Fruit fly (Drosophila melanogaster) whole organism, prepupa: ENCODE measurements around the gene Hipk.

Experiments
- Blimp-1 ChIP-seq: fragments of 200-800 bp; sonication (Bioruptor generic); optimal IDR thresholded peaks from 3 replicates; lab custom pipeline; 2017; ENCODE audit warnings: missing biosample characterization, missing genetic modification characterization, mild to moderate bottlenecking, moderate library complexity, missing genetic modification reagents
- CG10669 ChIP-seq: fragments of 200-800 bp; sonication (Bioruptor generic); optimal IDR thresholded peaks from 3 replicates; lab custom pipeline; 2018; ENCODE audit warnings: missing biosample characterization, mild to moderate bottlenecking, missing genetic modification characterization, moderate library complexity
- CG11762 ChIP-seq: fragments of 200-800 bp; sonication (Bioruptor generic); optimal IDR thresholded peaks from 3 replicates; lab custom pipeline; 2016; ENCODE audit warnings: missing biosample characterization, missing genetic modification characterization; ENCODE audit not compliant: insufficient read depth
- CG15336 ChIP-seq: fragments of 200-800 bp; sonication (Bioruptor generic); IDR thresholded peaks from 2 replicates; pipeline ENCODE4 v1.3.6; 2022; ENCODE audit warnings: missing biosample characterization, missing genetic modification characterization
- CG16779 ChIP-seq: fragments of 200-800 bp; sonication (Bioruptor generic); optimal IDR thresholded peaks from 3 replicates; lab custom pipeline; 2017; ENCODE audit warnings: missing biosample characterization, mild to moderate bottlenecking, missing genetic modification characterization
- CG31627 ChIP-seq: fragments of 200-800 bp; sonication (Bioruptor generic); optimal IDR thresholded peaks from 3 replicates; lab custom pipeline; 2016; ENCODE audit warnings: missing biosample characterization, missing genetic modification characterization
- CG32006 ChIP-seq: fragments of 200-800 bp; sonication (Bioruptor generic); optimal IDR thresholded peaks from 3 replicates; lab custom pipeline; 2017; ENCODE audit warnings: missing biosample characterization, mild to moderate bottlenecking, missing genetic modification characterization
- CG34406 ChIP-seq: fragments of 200-800 bp; sonication (Bioruptor generic); optimal IDR thresholded peaks from 3 replicates; lab custom pipeline; 2016; ENCODE audit warnings: missing biosample characterization, missing genetic modification characterization
- CG6276 ChIP-seq: fragments of 200-800 bp; sonication (Bioruptor generic); optimal IDR thresholded peaks from 2 replicates; lab custom pipeline; 2017; ENCODE audit warnings: missing biosample characterization, mild to moderate bottlenecking, missing genetic modification characterization
- CG6792 ChIP-seq: fragments of 200-800 bp; sonication (Bioruptor generic); optimal IDR thresholded peaks from 3 replicates; lab custom pipeline; 2016; ENCODE audit warnings: missing biosample characterization, missing genetic modification characterization
- CG6808 ChIP-seq: fragments of 200-800 bp; sonication (Bioruptor generic); optimal IDR thresholded peaks from 3 replicates; lab custom pipeline; 2017; ENCODE audit warnings: missing biosample characterization, missing genetic modification characterization, mild to moderate bottlenecking, moderate library complexity, missing genetic modification reagents
- CG7368 ChIP-seq: fragments of 200-800 bp; sonication (Bioruptor generic); optimal IDR thresholded peaks from 3 replicates; lab custom pipeline; 2016; ENCODE audit warnings: missing biosample characterization, missing genetic modification characterization
- CG8119 ChIP-seq: fragments of 200-800 bp; sonication (Bioruptor generic); IDR thresholded peaks from 3 replicates; pipeline ENCODE4 v1.3.6; 2022; ENCODE audit warnings: missing biosample characterization, missing genetic modification characterization
- CG8319 ChIP-seq: fragments of 200-800 bp; sonication (Bioruptor generic); optimal IDR thresholded peaks from 3 replicates; lab custom pipeline; 2016; ENCODE audit warnings: missing biosample characterization, missing genetic modification characterization
- CG8632 ChIP-seq: fragments of 200-800 bp; sonication (Bioruptor generic); optimal IDR thresholded peaks from 3 replicates; lab custom pipeline; 2016; ENCODE audit warnings: missing biosample characterization, missing genetic modification characterization
- Eip75B ChIP-seq: fragments of 200-800 bp; sonication (Bioruptor generic); optimal IDR thresholded peaks from 3 replicates; lab custom pipeline; 2016; ENCODE audit warnings: missing biosample characterization, missing genetic modification characterization
- Eip78C ChIP-seq: fragments of 200-800 bp; sonication (Bioruptor generic); peaks from one replicate; lab custom pipeline; 2016; ENCODE audit warnings: missing biosample characterization, missing genetic modification characterization
- Eip93F ChIP-seq: fragments of 200-800 bp; sonication (Bioruptor generic); optimal IDR thresholded peaks from 2 replicates; lab custom pipeline; 2016; ENCODE audit warnings: missing biosample characterization, mild to moderate bottlenecking, missing genetic modification characterization
- Ets21C ChIP-seq: fragments of 200-800 bp; sonication (Bioruptor generic); optimal IDR thresholded peaks from 3 replicates; lab custom pipeline; 2016; ENCODE audit warnings: missing biosample characterization, missing genetic modification characterization
- Hr38 ChIP-seq: sonication (Bioruptor generic); optimal IDR thresholded peaks from 2 replicates; lab custom pipeline; 2016; ENCODE audit warnings: missing biosample characterization, missing genetic modification characterization
- Hr39 ChIP-seq: fragments of 200-800 bp; sonication (Bioruptor generic); optimal IDR thresholded peaks from 2 replicates; lab custom pipeline; 2016; ENCODE audit warnings: missing biosample characterization, missing genetic modification characterization
- Lpt ChIP-seq: fragments of 200-800 bp; sonication (Bioruptor generic); optimal IDR thresholded peaks from 3 replicates; lab custom pipeline; 2016; ENCODE audit warnings: missing biosample characterization, missing genetic modification characterization
- Met ChIP-seq: fragments of 200-800 bp; sonication (Bioruptor generic); optimal IDR thresholded peaks from 3 replicates; lab custom pipeline; 2016; ENCODE audit warnings: missing biosample characterization, missing genetic modification characterization
- Smox ChIP-seq: fragments of 200-800 bp; sonication (Bioruptor generic); optimal IDR thresholded peaks from 3 replicates; lab custom pipeline; 2016; ENCODE audit warnings: missing biosample characterization, missing genetic modification characterization
- Sox14 ChIP-seq: fragments of 200-800 bp; sonication (Bioruptor generic); optimal IDR thresholded peaks from 3 replicates; lab custom pipeline; 2016; ENCODE audit warnings: missing biosample characterization, missing genetic modification characterization
- achi ChIP-seq: fragments of 200-800 bp; sonication (Bioruptor generic); optimal IDR thresholded peaks from 3 replicates; lab custom pipeline; 2016; ENCODE audit warnings: missing biosample characterization, missing genetic modification characterization
- acj6 ChIP-seq: fragments of 200-800 bp; sonication (Bioruptor generic); optimal IDR thresholded peaks from 3 replicates; lab custom pipeline; 2016; ENCODE audit warnings: missing biosample characterization, missing genetic modification characterization
- dac ChIP-seq: fragments of 200-800 bp; sonication (Bioruptor generic); optimal IDR thresholded peaks from 2 replicates; lab custom pipeline; 2017; ENCODE audit warnings: missing biosample characterization, mild to moderate bottlenecking, missing genetic modification characterization
- dsx ChIP-seq: fragments of 200-800 bp; optimal IDR thresholded peaks from 3 replicates; lab custom pipeline; 2019; ENCODE audit warnings: missing biosample characterization, mild to moderate bottlenecking, missing genetic modification characterization, moderate library complexity; ENCODE audit not compliant: poor library complexity, severe bottlenecking
- eg ChIP-seq: fragments of 200-800 bp; sonication (Bioruptor generic); IDR thresholded peaks from 3 replicates; pipeline ENCODE4 v1.3.6; 2022; ENCODE audit warnings: missing biosample characterization, missing genetic modification characterization
- fd85E ChIP-seq: fragments of 200-800 bp; sonication (Bioruptor generic); optimal IDR thresholded peaks from 3 replicates; lab custom pipeline; 2016; ENCODE audit warnings: missing biosample characterization, missing genetic modification characterization
- lz ChIP-seq: fragments of 200-800 bp; sonication (Bioruptor generic); optimal IDR thresholded peaks from 3 replicates; lab custom pipeline; 2016; ENCODE audit warnings: missing biosample characterization, missing genetic modification characterization
- pdm3 ChIP-seq: fragments of 200-800 bp; sonication (Bioruptor generic); optimal IDR thresholded peaks from 3 replicates; lab custom pipeline; 2016; ENCODE audit warnings: missing biosample characterization, missing genetic modification characterization
- salr ChIP-seq, 2 experiments: fragments of 200-800 bp; sonication (Bioruptor generic); optimal IDR thresholded peaks; 3 replicates each; lab custom pipeline; 2016 to 2018; ENCODE audit warnings: missing biosample characterization in 2 of 2, missing genetic modification characterization in 2 of 2, mild to moderate bottlenecking in 1 of 2
- spab ChIP-seq: fragments of 200-800 bp; sonication (Bioruptor generic); optimal IDR thresholded peaks from 2 replicates; lab custom pipeline; 2017; ENCODE audit warnings: missing biosample characterization, mild to moderate bottlenecking, missing genetic modification characterization, missing genetic modification reagents
- ss ChIP-seq, 2 experiments: fragments of 200-800 bp; sonication (Bioruptor generic); optimal IDR thresholded peaks; 2 replicates in 1 of 2; 3 replicates in 1 of 2; lab custom pipeline; 2017 to 2018; ENCODE audit warnings: mild to moderate bottlenecking in 2 of 2, missing biosample characterization in 2 of 2, missing genetic modification characterization in 2 of 2, moderate library complexity in 1 of 2
- svp ChIP-seq: fragments of 200-800 bp; sonication (Bioruptor generic); peaks from one replicate; lab custom pipeline; 2016; ENCODE audit warnings: missing biosample characterization, missing genetic modification characterization
- topi ChIP-seq: fragments of 200-800 bp; sonication (Bioruptor generic); optimal IDR thresholded peaks from 3 replicates; lab custom pipeline; 2016; ENCODE audit warnings: missing biosample characterization, missing genetic modification characterization

Gene Hipk

DNA sequence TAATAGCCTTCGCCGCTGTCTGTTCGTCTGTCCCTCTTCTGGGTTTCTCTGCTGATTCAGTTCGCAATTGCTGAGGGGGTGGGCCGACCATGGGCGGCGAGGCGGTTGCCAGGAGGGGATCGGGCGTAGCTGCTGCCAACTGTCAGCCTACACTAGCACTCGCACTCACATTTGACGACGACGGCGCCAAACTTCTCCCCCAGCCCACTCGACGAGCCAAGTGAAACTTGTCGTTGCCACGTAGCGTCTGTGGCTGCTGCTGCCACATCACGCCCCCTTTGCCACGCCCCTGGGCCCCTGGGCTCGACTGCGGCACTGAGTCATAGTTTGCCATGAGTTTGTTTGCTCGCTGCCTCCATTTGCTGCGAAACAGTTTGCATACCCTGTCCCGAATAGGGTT is 14.4 kb downstream of the Hipk start (continued):
- TF ChIP-seq pdm3 (GFP tag; lab: Kevin White, UChicago) (peak; percentile 65), spab (peak; percentile 61), CG10669 (GFP tag; lab: Kevin White, UChicago) (peak; percentile 67), CG6276 (peak; percentile 45), CG16779 (peak; percentile 33), lz (GFP tag; lab: Kevin White, UChicago) (peak; percentile 57), Eip93F (GFP tag; lab: Kevin White, UChicago) (no peak), acj6 (GFP tag; lab: Kevin White, UChicago) (peak; percentile 69), Ets21C (GFP tag; lab: Kevin White, UChicago) (peak; percentile 14), achi (GFP tag; lab: Kevin White, UChicago) (peak; percentile 61), Hr39 (GFP tag; lab: Kevin White, UChicago) (peak; percentile 71), Met (peak; percentile 60), CG15336 (GFP tag; lab: Robert Waterston, UW) (peak; percentile 84), fd85E (GFP tag; lab: Kevin White, UChicago) (no peak), CG8319 (GFP tag; lab: Kevin White, UChicago) (no peak), eg (GFP tag; lab: Robert Waterston, UW) (peak; percentile 80), salr (GFP tag; optimal IDR thresholded peaks at IDR 0.05; lab: Kevin White, UChicago) (peak; percentile 47 to 49), CG11762 (peak; percentile 42), Blimp-1 (no peak), Sox14 (GFP tag; lab: Kevin White, UChicago) (peak; percentile 56), topi (GFP tag; lab: Kevin White, UChicago) (peak; percentile 22), svp (GFP tag; lab: Kevin White, UChicago) (no peak), Smox (GFP tag; lab: Kevin White, UChicago) (peak; percentile 41), CG32006 (GFP tag; lab: Kevin White, UChicago) (peak; percentile 77), CG8119 (peak; percentile 81), CG6808 (GFP tag; lab: Kevin White, UChicago) (peak; percentile 41), dsx (GFP tag; lab: Kevin White, UChicago) (peak; percentile 19), CG7368 (peak; percentile 82), CG34406 (peak; percentile 66), Hr38 (GFP tag; lab: Kevin White, UChicago) (no peak), CG31627 (GFP tag; lab: Kevin White, UChicago) (peak; percentile 71), Eip75B (GFP tag; lab: Kevin White, UChicago) (peak; percentile 57), dac (peak; percentile 70), CG8632 (GFP tag; lab: Kevin White, UChicago) (peak; percentile 51), CG6792 (peak; percentile 69)

DNA sequence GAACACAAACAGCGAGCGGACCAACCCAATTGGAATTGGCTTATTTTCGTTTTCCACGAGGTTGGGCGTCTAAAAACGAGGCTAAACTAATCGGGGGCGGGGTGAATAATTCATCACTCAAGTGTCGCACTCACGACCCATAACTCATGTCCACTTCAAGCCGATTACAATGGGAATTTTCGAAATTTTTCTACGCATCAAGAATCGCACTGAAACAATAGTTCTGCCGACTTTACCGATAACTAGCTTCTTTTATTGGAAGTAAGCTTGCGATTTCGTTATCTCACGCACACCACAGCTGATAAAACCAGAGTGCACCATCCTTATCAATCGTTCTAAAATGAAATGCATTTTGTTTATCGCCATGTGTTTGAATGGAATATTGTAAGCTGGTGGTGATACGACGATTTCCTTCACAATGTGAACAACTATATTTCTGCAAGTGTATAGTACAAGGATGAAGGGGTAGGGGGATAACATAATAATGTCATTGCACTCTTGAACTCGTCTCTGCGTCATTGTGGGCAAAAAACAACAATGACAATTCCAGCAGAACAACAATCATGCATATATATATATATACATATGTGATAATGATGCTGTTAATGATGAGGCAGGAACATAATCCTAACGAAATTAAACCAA is 16.7 kb downstream of the Hipk start:
- TF ChIP-seq ss (GFP tag; optimal IDR thresholded peaks at IDR 0.05; lab: Kevin White, UChicago) (peak in 1 of 2 experiments; percentile 3), acj6 (GFP tag; lab: Kevin White, UChicago) (no peak), Eip93F (GFP tag; lab: Kevin White, UChicago) (peak; percentile 16), CG16779 (no peak), dsx (GFP tag; lab: Kevin White, UChicago) (peak; percentile 7), CG10669 (GFP tag; lab: Kevin White, UChicago) (peak; percentile 17), svp (GFP tag; lab: Kevin White, UChicago) (peak; percentile 89), CG32006 (GFP tag; lab: Kevin White, UChicago) (peak; percentile 16), CG8119 (peak; percentile 48; the same call in 1 of the 3 replicates), CG6808 (GFP tag; lab: Kevin White, UChicago) (peak; percentile 10), Eip78C (peak; percentile 78), Lpt (peak; percentile 18), lz (GFP tag; lab: Kevin White, UChicago) (no peak)
